Fruit fly (Drosophila melanogaster) whole organism: ENCODE data around the gene CG31493.

Experiments
- psq ChIP-seq: fragments of >200 bp; optimal IDR thresholded peaks from 2 replicates; lab custom pipeline; 2017
- usp ChIP-seq: fragments of >200 bp; optimal IDR thresholded peaks from 2 replicates; lab custom pipeline; 2017; ENCODE audit warnings: missing biosample characterization, missing genetic modification characterization, mixed read lengths

DNA sequence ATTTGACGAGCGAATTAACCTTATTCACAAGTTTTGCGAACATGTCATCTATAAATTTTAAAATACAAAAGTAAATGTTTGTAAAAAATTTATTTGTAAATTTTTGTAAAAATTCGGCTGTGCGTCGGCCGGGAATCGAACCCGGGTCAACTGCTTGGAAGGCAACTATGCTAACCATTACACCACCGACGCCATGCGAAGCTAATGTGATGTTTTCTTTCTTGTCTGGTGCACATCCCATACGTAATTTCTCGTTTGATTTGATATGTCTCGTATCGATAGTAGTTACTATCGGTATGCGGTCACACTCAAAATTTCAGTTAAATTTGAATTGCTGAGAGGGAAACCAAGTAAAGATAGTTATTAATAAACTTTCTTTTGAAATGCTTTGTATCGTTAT lies 533 bp upstream of the CG31493 start:
- TF ChIP-seq psq (lab: Kevin White, UChicago) (no peak), usp (GFP tag; lab: Kevin White, UChicago) (no peak)
